Fruit fly (Drosophila melanogaster) Kc167 (cell line): ENCODE results near the gene COX5B.

Experiments used
- Sin3A ChIP-seq: fragments of >200 bp; optimal IDR thresholded peaks from 2 replicates; lab custom pipeline; 2018; ENCODE audit warnings: missing external identifiers
- psq ChIP-seq: fragments of >200 bp; optimal IDR thresholded peaks from 2 replicates; lab custom pipeline; 2017; ENCODE audit warnings: missing external identifiers

- TF ChIP-seq psq (lab: Kevin White, UChicago): no peak
- TF ChIP-seq Sin3A (lab: Kevin White, UChicago): no peak
Observed at dm6 chr2L:6534125-6534815, 23.3 kb upstream of the COX5B start.
